Worm (Caenorhabditis elegans): ENCODE measurements around the gene amph-1.

amph-1 gene

DNA sequence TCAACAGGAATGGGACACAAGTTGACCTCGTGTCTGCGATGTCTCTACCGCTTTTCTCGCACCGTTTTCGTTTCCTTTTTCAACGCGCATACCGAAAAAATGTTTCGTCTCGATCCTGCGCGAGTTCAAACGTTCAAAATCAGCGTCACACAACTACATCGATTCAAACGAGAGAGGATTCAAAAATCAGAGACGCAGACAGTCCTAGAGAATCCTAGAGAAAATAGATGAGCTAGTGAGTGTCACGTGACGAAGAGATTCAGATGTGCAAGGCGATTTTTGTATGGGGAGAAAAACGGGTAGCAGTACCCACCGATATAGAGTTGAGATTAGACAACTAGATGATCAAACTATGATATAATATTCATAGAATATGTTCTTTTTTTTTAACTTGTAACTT is 22.3 kb upstream of the amph-1 start (continued):
- TF ChIP-seq hlh-12 (tag; optimal IDR thresholded peaks at IDR 0.05) (no peak), F23B12.7 (tag; optimal IDR thresholded peaks at IDR 0.05; ENCODE audit: insufficient read depth) (no peak), B0019.2 (GFP tag; conservative IDR thresholded peaks at IDR 0.05) (no peak), die-1 (tag; optimal IDR thresholded peaks at IDR 0.05) (no peak), ztf-6 (GFP tag; IDR thresholded peaks at IDR 0.05) (no peak), chd-7 (tag; optimal IDR thresholded peaks at IDR 0.05) (peak; percentile 55), atf-7 (tag; optimal IDR thresholded peaks at IDR 0.05) (no peak), rec-8 (tag; optimal IDR thresholded peaks at IDR 0.05) (no peak), ztf-26 (tag; optimal IDR thresholded peaks at IDR 0.05) (peak; percentile 12), ceh-100 (GFP tag; IDR thresholded peaks at IDR 0.05) (no peak), hmg-1.2 (GFP tag; IDR thresholded peaks at IDR 0.05) (peak; percentile 64), mcd-1 (GFP tag; IDR thresholded peaks at IDR 0.05) (0 out of 2 replicates have a peak, but pooled peaks have one; percentile 17), dpl-1 (GFP tag; optimal IDR thresholded peaks at IDR 0.05) (no peak), attf-6 (GFP tag; IDR thresholded peaks at IDR 0.05) (no peak), lag-1 (GFP tag; IDR thresholded peaks at IDR 0.05) (no peak), rpc-1 (optimal IDR thresholded peaks at IDR 0.05) (no peak), rpc-1 (tag; optimal IDR thresholded peaks at IDR 0.05) (no peak), mel-28 (tag; optimal IDR thresholded peaks at IDR 0.05; ENCODE audit: borderline replicate concordance) (no peak), attf-3 (GFP tag; conservative IDR thresholded peaks at IDR 0.05) (no peak), cebp-1 (GFP tag; IDR thresholded peaks at IDR 0.05) (no peak), cebp-1 (tag; optimal IDR thresholded peaks at IDR 0.05) (peak; percentile 36), sdz-38 (tag; optimal IDR thresholded peaks at IDR 0.05) (no peak), hlh-26 (GFP tag; conservative IDR thresholded peaks at IDR 0.05) (no peak), nhr-120 (GFP tag; IDR thresholded peaks at IDR 0.05) (no peak), attf-5 (GFP tag; optimal IDR thresholded peaks at IDR 0.05) (peak; percentile 13), K11D2.4 (GFP tag; IDR thresholded peaks at IDR 0.05) (0 out of 2 replicates have a peak, but pooled peaks have one; percentile 39), Y79H2A.3 (GFP tag; conservative IDR thresholded peaks at IDR 0.05) (no peak), F33H1.4 (GFP tag; IDR thresholded peaks at IDR 0.05) (no peak), athp-1 (tag; optimal IDR thresholded peaks at IDR 0.05) (no peak), nhr-90 (tag; optimal IDR thresholded peaks at IDR 0.05) (no peak), mxl-1 (tag; optimal IDR thresholded peaks at IDR 0.05) (no peak), C06A6.2 (GFP tag; conservative IDR thresholded peaks at IDR 0.05) (no peak), lin-26 (GFP tag; IDR thresholded peaks at IDR 0.05) (peak; percentile 62; the same call in 1 of the 2 replicates), egl-18 (GFP tag; IDR thresholded peaks at IDR 0.05) (0 out of 2 replicates have a peak, but pooled peaks have one; percentile 4), K12H6.12 (tag; optimal IDR thresholded peaks at IDR 0.05) (no peak), zim-3 (tag; optimal IDR thresholded peaks at IDR 0.05) (no peak), F39B2.1 (GFP tag; IDR thresholded peaks at IDR 0.05) (no peak), tlf-1 (GFP tag; optimal IDR thresholded peaks at IDR 0.05) (no peak), somi-1 (GFP tag; optimal IDR thresholded peaks at IDR 0.05) (peak; percentile 31), sea-2 (GFP tag; IDR thresholded peaks at IDR 0.05) (no peak), nhr-27 (tag; optimal IDR thresholded peaks at IDR 0.05) (no peak), B0336.3 (GFP tag; IDR thresholded peaks at IDR 0.05) (0 out of 2 replicates have a peak, but pooled peaks have one; percentile 32), F49E8.2 (tag; optimal IDR thresholded peaks at IDR 0.05; ENCODE audit: insufficient read depth) (no peak), aptf-3 (GFP tag; IDR thresholded peaks at IDR 0.05) (no peak), egrh-3 (GFP tag; IDR thresholded peaks at IDR 0.05) (no peak), lin-40 (tag; optimal IDR thresholded peaks at IDR 0.05) (peak; percentile 37), F37B4.10 (GFP tag; IDR thresholded peaks at IDR 0.05) (no peak), hmg-20 (GFP tag; IDR thresholded peaks at IDR 0.05) (no peak), let-607 (tag; optimal IDR thresholded peaks at IDR 0.05) (no peak), bed-1 (GFP tag; IDR thresholded peaks at IDR 0.05) (no peak)

All from whole organism, young adult.